Fruit fly (Drosophila melanogaster) Kc167 (cell line): ENCODE data around the gene Prim2.

Experiments used
- insv ChIP-seq: fragments of >200 bp; optimal IDR thresholded peaks from 3 replicates; lab custom pipeline; 2018; ENCODE audit warnings: missing external identifiers
- ttk ChIP-seq: sonication (Bioruptor generic); optimal IDR thresholded peaks from 2 replicates; lab custom pipeline; 2017; ENCODE audit warnings: missing external identifiers

DNA sequence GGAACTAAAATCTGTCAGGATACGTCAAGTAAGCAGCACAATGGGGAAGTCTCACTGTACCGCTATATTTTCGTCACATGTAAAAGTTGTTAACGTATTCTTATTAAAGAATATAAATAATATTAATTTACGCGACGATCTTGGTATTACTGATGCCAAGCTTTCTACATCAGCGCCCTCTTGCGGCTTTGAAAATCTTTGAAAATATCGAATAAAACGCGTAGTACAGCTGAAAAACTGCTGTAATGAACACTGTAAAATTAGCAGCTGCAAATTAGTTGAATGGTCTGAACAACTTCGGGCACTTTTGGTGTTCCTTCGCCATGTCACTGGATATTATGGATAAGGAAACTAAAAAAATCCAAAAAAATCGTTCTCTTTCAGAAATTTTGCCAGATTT is 41.3 kb downstream of the Prim2 start:
- TF ChIP-seq ttk (lab: Kevin White, UChicago) (no peak), insv (lab: Kevin White, UChicago) (no peak)
